Fruit fly (Drosophila melanogaster) whole organism, embryonic: Measurements from ENCODE around the gene Sptr.

ENCODE experiments used
- ATbp ChIP-seq: fragments of 200-800 bp; sonication (Bioruptor generic); optimal IDR thresholded peaks from 2 replicates; lab custom pipeline; 2017; ENCODE audit warnings: missing biosample characterization, mild to moderate bottlenecking, missing genetic modification characterization, missing genetic modification reagents
- Bteb2 ChIP-seq: fragments of 200-800 bp; sonication (Bioruptor generic); optimal IDR thresholded peaks from 2 replicates; lab custom pipeline; 2016; ENCODE audit warnings: missing biosample characterization, missing genetic modification characterization
- CG10959 ChIP-seq: fragments of 200-800 bp; sonication (Bioruptor generic); IDR thresholded peaks from 2 replicates; pipeline ENCODE4 v1.3.6; 2022; ENCODE audit warnings: missing biosample characterization, missing genetic modification characterization
- CG12104 ChIP-seq: fragments of 200-800 bp; sonication (Bioruptor generic); optimal IDR thresholded peaks from 3 replicates; lab custom pipeline; 2016; ENCODE audit warnings: missing biosample characterization, missing genetic modification characterization
- CG12236 ChIP-seq: fragments of 200-800 bp; sonication (Bioruptor generic); optimal IDR thresholded peaks from 2 replicates; lab custom pipeline; 2016; ENCODE audit warnings: missing biosample characterization, missing genetic modification characterization
- CG12299 ChIP-seq: fragments of 200-800 bp; sonication (Bioruptor generic); optimal IDR thresholded peaks from 2 replicates; lab custom pipeline; 2018; ENCODE audit warnings: missing biosample characterization, mild to moderate bottlenecking, missing genetic modification characterization
- CG14667 ChIP-seq: fragments of 200-800 bp; sonication (Bioruptor generic); IDR thresholded peaks from 2 replicates; pipeline ENCODE4 v1.3.6; 2022; ENCODE audit warnings: missing biosample characterization, missing genetic modification characterization
- CG1603 ChIP-seq: fragments of 200-800 bp; sonication (Bioruptor generic); optimal IDR thresholded peaks from 2 replicates; lab custom pipeline; 2019; ENCODE audit warnings: missing biosample characterization, mild to moderate bottlenecking, missing genetic modification characterization, moderate library complexity
- CG17568 ChIP-seq: fragments of 200-800 bp; sonication (Bioruptor generic); optimal IDR thresholded peaks from 2 replicates; lab custom pipeline; 2018; ENCODE audit warnings: missing biosample characterization, mild to moderate bottlenecking, missing genetic modification characterization, moderate library complexity
- CG2129 ChIP-seq: fragments of 200-800 bp; sonication (Bioruptor generic); IDR thresholded peaks from 2 replicates; pipeline ENCODE4 v1.3.6; 2022; ENCODE audit warnings: missing biosample characterization, missing genetic modification characterization; ENCODE audit not compliant: partially characterized antibody
- CG2199 ChIP-seq: fragments of 200-800 bp; sonication (Bioruptor generic); IDR thresholded peaks from 3 replicates; pipeline ENCODE4 v1.3.6; 2022; ENCODE audit warnings: missing biosample characterization, missing genetic modification characterization
- CG32772 ChIP-seq: fragments of 200-800 bp; sonication (Bioruptor generic); IDR thresholded peaks from 2 replicates; pipeline ENCODE4 v1.3.6; 2022; ENCODE audit warnings: missing biosample characterization, missing genetic modification characterization
- CG3726 ChIP-seq: fragments of 200-800 bp; sonication (Bioruptor generic); IDR thresholded peaks from 3 replicates; pipeline ENCODE4, ENCODE4 v1.3.6; 2022; ENCODE audit warnings: missing biosample characterization, missing genetic modification characterization
- CG6654 ChIP-seq: fragments of 200-800 bp; sonication (Bioruptor generic); optimal IDR thresholded peaks from 2 replicates; lab custom pipeline; 2017; ENCODE audit warnings: missing biosample characterization, mild to moderate bottlenecking, missing genetic modification characterization
- CG6765 ChIP-seq: fragments of 200-800 bp; sonication (Bioruptor generic); optimal IDR thresholded peaks from 3 replicates; lab custom pipeline; 2017; ENCODE audit warnings: missing biosample characterization, mild to moderate bottlenecking, missing genetic modification characterization
- CG7372 ChIP-seq: fragments of 200-800 bp; sonication (Bioruptor generic); IDR thresholded peaks from 2 replicates; pipeline ENCODE4 v1.3.6; 2022; ENCODE audit warnings: missing biosample characterization, missing genetic modification characterization
- CG7928 ChIP-seq: fragments of 200-800 bp; sonication (Bioruptor generic); optimal IDR thresholded peaks from 2 replicates; lab custom pipeline; 2017; ENCODE audit warnings: missing biosample characterization, mild to moderate bottlenecking, missing genetic modification characterization
- CG7963 ChIP-seq: fragments of 200-800 bp; sonication (Bioruptor generic); IDR thresholded peaks from 3 replicates; pipeline ENCODE4 v1.3.6; 2022; ENCODE audit warnings: missing biosample characterization, missing genetic modification characterization; ENCODE audit not compliant: partially characterized antibody
- CG9437 ChIP-seq: fragments of 200-800 bp; sonication (Bioruptor generic); optimal IDR thresholded peaks from 2 replicates; lab custom pipeline; 2018; ENCODE audit warnings: missing biosample characterization, mild to moderate bottlenecking, missing genetic modification characterization
- CHES-1-like ChIP-seq: fragments of 200-800 bp; sonication (Bioruptor generic); optimal IDR thresholded peaks from 2 replicates; lab custom pipeline; 2016; ENCODE audit warnings: missing biosample characterization, missing genetic modification characterization
- Hr78 ChIP-seq, 2 experiments: fragments of 200-800 bp in 1 of 2; fragments of >200 bp in 1 of 2; sonication (Bioruptor generic) in 1 of 2; optimal IDR thresholded peaks; 2 replicates each; lab custom pipeline; 2017 to 2019; ENCODE audit warnings: missing biosample characterization in 2 of 2, missing genetic modification characterization in 2 of 2, mild to moderate bottlenecking in 1 of 2, moderate library complexity in 1 of 2
- Meics ChIP-seq: fragments of 200-800 bp; sonication (Bioruptor generic); optimal IDR thresholded peaks from 2 replicates; lab custom pipeline; 2017; ENCODE audit warnings: missing biosample characterization, mild to moderate bottlenecking, missing genetic modification characterization
- Myb ChIP-seq: fragments of 200-800 bp; sonication (Bioruptor generic); optimal IDR thresholded peaks from 2 replicates; lab custom pipeline; 2016; ENCODE audit warnings: missing biosample characterization, missing genetic modification characterization
- NC2β ChIP-seq: fragments of 200-800 bp; sonication (Bioruptor generic); optimal IDR thresholded peaks from 2 replicates; lab custom pipeline; 2016; ENCODE audit warnings: missing biosample characterization, missing genetic modification characterization
- Opbp ChIP-seq: fragments of 200-800 bp; sonication (Bioruptor generic); IDR thresholded peaks from 3 replicates; pipeline ENCODE4 v1.3.6; 2022; ENCODE audit warnings: missing biosample characterization, missing genetic modification characterization; ENCODE audit not compliant: partially characterized antibody
- Poxn ChIP-seq: fragments of 200-800 bp; sonication (Bioruptor generic); IDR thresholded peaks from 2 replicates; pipeline ENCODE4 v1.3.6; 2022; ENCODE audit warnings: missing biosample characterization, missing genetic modification characterization
- Vsx1 ChIP-seq: fragments of 200-800 bp; sonication (Bioruptor generic); optimal IDR thresholded peaks from 2 replicates; lab custom pipeline; 2017; ENCODE audit warnings: missing biosample characterization, mild to moderate bottlenecking, missing genetic modification characterization, missing genetic modification reagents
- Xrp1 ChIP-seq: fragments of 200-800 bp; sonication (Bioruptor generic); IDR thresholded peaks from 2 replicates; pipeline ENCODE4 v1.3.6; 2022; ENCODE audit warnings: missing biosample characterization, missing genetic modification characterization
- btn ChIP-seq: fragments of 200-800 bp; sonication (Bioruptor generic); optimal IDR thresholded peaks from 2 replicates; lab custom pipeline; 2016; ENCODE audit warnings: missing biosample characterization, missing genetic modification characterization
- cg ChIP-seq: fragments of 200-800 bp; sonication (Bioruptor generic); optimal IDR thresholded peaks from 3 replicates; lab custom pipeline; 2019; ENCODE audit warnings: missing biosample characterization, mild to moderate bottlenecking, missing genetic modification characterization, moderate library complexity
- crol ChIP-seq: fragments of 200-800 bp; sonication (Bioruptor generic); IDR thresholded peaks from 2 replicates; pipeline ENCODE4 v1.3.6; 2022; ENCODE audit warnings: missing biosample characterization, missing genetic modification characterization
- exex ChIP-seq: fragments of 200-800 bp; sonication (Bioruptor generic); optimal IDR thresholded peaks from 4 replicates; lab custom pipeline; 2018; ENCODE audit warnings: missing biosample characterization, mild to moderate bottlenecking, missing genetic modification characterization, moderate library complexity
- eyg ChIP-seq: fragments of 200-800 bp; sonication (Bioruptor generic); optimal IDR thresholded peaks from 3 replicates; lab custom pipeline; 2016; ENCODE audit warnings: missing biosample characterization, missing genetic modification characterization
- fd3F ChIP-seq: fragments of 200-800 bp; sonication (Bioruptor generic); optimal IDR thresholded peaks from 2 replicates; lab custom pipeline; 2018; ENCODE audit warnings: missing biosample characterization, mild to moderate bottlenecking, missing genetic modification characterization, moderate library complexity
- grn ChIP-seq: fragments of 200-800 bp; sonication (Bioruptor generic); optimal IDR thresholded peaks from 3 replicates; lab custom pipeline; 2017; ENCODE audit warnings: missing biosample characterization, missing genetic modification characterization
- ham ChIP-seq: fragments of 200-800 bp; sonication (Bioruptor generic); IDR thresholded peaks from 2 replicates; pipeline ENCODE4 v1.3.6; 2022; ENCODE audit warnings: missing biosample characterization, missing genetic modification characterization
- hb ChIP-seq: fragments of 200-800 bp; sonication (Bioruptor generic); IDR thresholded peaks from 3 replicates; pipeline ENCODE4 v1.3.6; 2022; ENCODE audit warnings: missing biosample characterization, missing genetic modification characterization; ENCODE audit not compliant: partially characterized antibody
- knrl ChIP-seq: fragments of 200-800 bp; sonication (Bioruptor generic); IDR thresholded peaks from 3 replicates; pipeline ENCODE4 v1.3.6; 2022; ENCODE audit warnings: missing biosample characterization, missing genetic modification characterization; ENCODE audit not compliant: partially characterized antibody
- nmo ChIP-seq: fragments of 200-800 bp; sonication (Bioruptor generic); optimal IDR thresholded peaks from 2 replicates; lab custom pipeline; 2018; ENCODE audit warnings: missing biosample characterization, mild to moderate bottlenecking, missing genetic modification characterization, moderate library complexity
- peb ChIP-seq: fragments of 200-800 bp; sonication (Bioruptor generic); IDR thresholded peaks from 2 replicates; pipeline ENCODE4 v1.3.6; 2022; ENCODE audit warnings: missing biosample characterization, missing genetic modification characterization
- psq ChIP-seq: fragments of 200-800 bp; sonication (Bioruptor generic); optimal IDR thresholded peaks from 2 replicates; lab custom pipeline; 2017; ENCODE audit warnings: missing biosample characterization, missing genetic modification characterization
- salm ChIP-seq: fragments of 200-800 bp; sonication (Bioruptor generic); optimal IDR thresholded peaks from 2 replicates; lab custom pipeline; 2018; ENCODE audit warnings: missing biosample characterization, mild to moderate bottlenecking, missing genetic modification characterization
- sc ChIP-seq, 3 experiments: fragments of >200 bp in 2 of 3; fragments of 200-800 bp in 1 of 3; sonication (Bioruptor generic) in 1 of 3; optimal IDR thresholded peaks; 2 replicates in 2 of 3; 3 replicates in 1 of 3; lab custom pipeline; 2017; ENCODE audit warnings: mild to moderate bottlenecking in 1 of 3, missing biosample characterization in 1 of 3, missing genetic modification characterization in 1 of 3, missing genetic modification reagents in 1 of 3
- sima ChIP-seq: fragments of 200-800 bp; sonication (Bioruptor generic); optimal IDR thresholded peaks from 2 replicates; lab custom pipeline; 2016; ENCODE audit warnings: missing biosample characterization, missing genetic modification characterization
- tap ChIP-seq: fragments of 200-800 bp; optimal IDR thresholded peaks from 3 replicates; lab custom pipeline; 2019; ENCODE audit warnings: missing biosample characterization, mild to moderate bottlenecking, missing genetic modification characterization, moderate library complexity
- tin ChIP-seq: fragments of 200-800 bp; sonication (Bioruptor generic); optimal IDR thresholded peaks from 3 replicates; lab custom pipeline; 2016; ENCODE audit warnings: missing biosample characterization, missing genetic modification characterization
- trh ChIP-seq: fragments of 200-800 bp; sonication (Bioruptor generic); optimal IDR thresholded peaks from 2 replicates; lab custom pipeline; 2016; ENCODE audit warnings: missing biosample characterization, missing genetic modification characterization
- zen2 ChIP-seq: fragments of 200-800 bp; sonication (Bioruptor generic); IDR thresholded peaks from 3 replicates; pipeline ENCODE4 v1.3.6; 2022; ENCODE audit warnings: missing biosample characterization, missing genetic modification characterization; ENCODE audit not compliant: partially characterized antibody
- zf30C ChIP-seq: fragments of 200-800 bp; sonication (Bioruptor generic); optimal IDR thresholded peaks from 3 replicates; lab custom pipeline; 2018; ENCODE audit warnings: missing biosample characterization, mild to moderate bottlenecking, missing genetic modification characterization

Gene Sptr

DNA sequence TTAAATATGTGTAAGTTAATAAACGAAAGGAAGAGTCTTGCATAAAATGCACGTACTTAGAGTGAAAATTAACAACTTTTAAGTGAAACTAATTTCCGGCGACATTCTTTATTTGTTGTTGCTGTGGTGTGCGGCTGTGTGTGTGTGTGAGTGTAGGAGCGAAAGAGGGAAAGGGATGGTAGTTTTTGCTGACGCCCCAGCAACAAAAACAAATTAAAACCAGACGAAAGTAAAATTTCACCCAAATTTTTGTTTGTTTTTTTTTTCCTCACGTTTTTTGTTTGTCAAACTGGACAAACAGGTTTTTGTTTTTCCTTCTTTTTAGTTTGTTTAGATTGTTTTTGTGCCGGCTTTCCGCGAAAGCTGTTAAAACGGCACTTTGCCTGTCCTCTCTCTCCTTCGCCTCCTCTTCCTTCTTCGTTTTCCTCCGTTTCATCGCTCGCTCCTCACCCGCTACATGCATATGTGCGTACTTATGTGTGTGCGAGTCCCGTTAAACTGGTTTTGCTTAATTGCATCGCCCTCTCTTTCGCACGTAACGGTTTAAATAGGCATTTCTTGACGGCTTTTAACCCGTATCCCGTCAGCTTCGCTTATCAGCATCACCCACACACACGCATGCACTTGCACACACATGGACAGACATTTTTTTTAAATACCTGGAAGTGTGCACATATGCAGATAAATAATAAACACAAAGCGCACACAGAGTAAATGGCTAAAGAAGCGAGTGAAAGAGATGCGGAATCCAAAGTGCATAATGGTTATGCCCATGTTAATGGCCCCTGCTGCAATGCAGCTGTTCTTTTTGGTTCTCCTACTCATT, 26.7 kb downstream of the Sptr start, which contains the start of gene Miga (continued):
- TF ChIP-seq CG17568 (GFP tag; lab: Kevin White, UChicago) (no peak), crol (GFP tag; lab: Robert Waterston, UW) (peak; percentile 68), CG6765 (GFP tag; lab: Kevin White, UChicago) (no peak), Hr78 (GFP tag; optimal IDR thresholded peaks at IDR 0.05; lab: Kevin White, UChicago) (no peak), CG3726 (GFP tag; lab: Robert Waterston, UW) (no peak), CG1603 (tag; lab: Kevin White, UChicago) (no peak), Poxn (GFP tag; lab: Robert Waterston, UW) (no peak), CG32772 (GFP tag; lab: Robert Waterston, UW) (no peak), CG9437 (no peak), eyg (GFP tag; lab: Kevin White, UChicago) (no peak), CG7372 (GFP tag; lab: Robert Waterston, UW) (no peak), CG14667 (GFP tag; lab: Robert Waterston, UW) (no peak), fd3F (no peak), CG2199 (GFP tag; lab: Robert Waterston, UW) (no peak), CG7928 (GFP tag; lab: Kevin White, UChicago) (no peak), ATbp (GFP tag; lab: Kevin White, UChicago) (no peak), psq (GFP tag; lab: Kevin White, UChicago) (peak; percentile 80), Myb (peak; percentile 2), CG12104 (GFP tag; lab: Kevin White, UChicago) (no peak), Vsx1 (GFP tag; lab: Kevin White, UChicago) (no peak), NC2β (GFP tag; lab: Kevin White, UChicago) (no peak), ham (GFP tag; lab: Robert Waterston, UW) (no peak), Opbp (peak; percentile 32; the same call in 1 of the 3 replicates), Xrp1 (GFP tag; lab: Robert Waterston, UW) (no peak), CG12236 (GFP tag; lab: Kevin White, UChicago) (no peak), sima (GFP tag; lab: Kevin White, UChicago) (no peak), Bteb2 (GFP tag; lab: Kevin White, UChicago) (no peak), zen2 (no peak), trh (GFP tag; lab: Kevin White, UChicago) (no peak), grn (no peak), salm (tag; lab: Kevin White, UChicago) (no peak), CG6654 (GFP tag; lab: Kevin White, UChicago) (no peak), hb (GFP tag; lab: Robert Waterston, UW) (no peak), CG12299 (tag; lab: Kevin White, UChicago) (no peak), CHES-1-like (GFP tag; lab: Kevin White, UChicago) (no peak), CG7963 (GFP tag; lab: Robert Waterston, UW) (no peak), Meics (GFP tag; lab: Kevin White, UChicago) (no peak), peb (GFP tag; lab: Robert Waterston, UW) (no peak), sc (optimal IDR thresholded peaks at IDR 0.05; lab: Kevin White, UChicago) (no peak), sc (GFP tag; optimal IDR thresholded peaks at IDR 0.05; lab: Kevin White, UChicago) (no peak), cg (GFP tag; lab: Kevin White, UChicago) (peak; percentile 75), btn (GFP tag; lab: Kevin White, UChicago) (no peak), nmo (GFP tag; lab: Kevin White, UChicago) (no peak), tin (no peak), tap (tag; lab: Kevin White, UChicago) (no peak), zf30C (GFP tag; lab: Kevin White, UChicago) (no peak), knrl (GFP tag; lab: Robert Waterston, UW) (no peak), CG10959 (GFP tag; lab: Robert Waterston, UW) (no peak), CG2129 (GFP tag; lab: Robert Waterston, UW) (no peak), exex (tag; lab: Kevin White, UChicago) (no peak)
